Fruit fly (Drosophila melanogaster): Measurements from ENCODE around the gene CG5850.

DNA sequence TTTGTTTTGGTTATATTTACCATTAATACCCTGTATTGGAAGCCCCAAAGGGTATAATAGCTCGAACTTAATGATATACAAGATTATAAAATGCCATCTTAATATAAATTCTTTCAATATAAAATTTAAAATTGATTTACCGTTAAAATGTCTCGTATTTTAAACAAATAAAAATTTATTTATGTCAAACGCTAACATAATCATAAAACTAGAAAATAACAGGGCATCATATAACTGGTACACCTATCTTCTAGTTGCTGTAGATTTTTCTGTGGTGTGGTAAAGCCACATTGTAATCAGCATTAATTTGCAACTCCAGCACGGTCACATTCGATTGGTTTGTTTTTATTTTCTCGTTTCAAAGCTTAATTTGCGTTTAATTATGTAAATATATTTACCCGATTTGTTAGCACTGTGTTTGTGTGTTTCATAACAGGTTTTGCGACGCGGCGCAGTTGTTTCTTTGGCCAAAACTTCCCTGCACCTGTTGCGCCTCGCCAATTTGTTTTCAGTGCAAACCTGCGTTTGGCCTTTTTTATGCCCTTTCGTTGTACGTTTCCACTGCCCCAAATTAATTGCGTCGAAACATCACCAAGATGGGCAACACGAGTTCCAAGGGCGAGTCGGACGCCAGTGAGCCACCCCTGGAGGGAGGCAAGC lies 6.6 kb downstream of the CG5850 start, which contains the start of the genes CG4658 and CG5846:
- TF ChIP-seq Rel (GFP tag; optimal IDR thresholded peaks at IDR 0.05) (no peak), Rel (tag; optimal IDR thresholded peaks at IDR 0.05) (peak; percentile 69), foxo (GFP tag; optimal IDR thresholded peaks at IDR 0.05) (peak in 1 of 2 experiments; percentile 95), Hr78 (GFP tag; optimal IDR thresholded peaks at IDR 0.05) (no peak), tai (GFP tag; optimal IDR thresholded peaks at IDR 0.05) (no peak), CG32264 (GFP tag; optimal IDR thresholded peaks at IDR 0.05) (peak; percentile 48)
